Worm (Caenorhabditis elegans): Measurements from ENCODE around the gene Y4C6B.1.

DNA sequence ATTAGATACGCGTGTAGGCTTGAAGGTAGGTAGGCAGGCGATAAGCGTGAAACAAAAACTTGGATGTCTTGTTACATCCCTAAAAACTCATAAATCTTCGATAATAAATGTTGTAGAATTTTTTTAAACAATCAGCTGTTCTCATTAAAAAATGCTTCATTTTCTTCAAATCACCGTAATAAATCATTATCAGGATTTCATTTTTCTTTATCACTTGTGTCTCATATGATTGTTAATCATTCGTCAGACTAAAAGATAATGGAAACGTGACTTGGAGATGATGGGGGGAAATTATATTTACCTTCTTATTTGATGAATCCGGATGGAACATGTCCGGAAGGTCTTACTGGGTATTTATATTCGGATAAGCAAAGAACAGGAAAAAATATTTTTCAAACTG lies 20.8 kb upstream of the Y4C6B.1 start:
- TF ChIP-seq elt-3 (tag; optimal IDR thresholded peaks at IDR 0.05) (no peak), snpc-4 (tag; optimal IDR thresholded peaks at IDR 0.05) (no peak), lin-32 (GFP tag; optimal IDR thresholded peaks at IDR 0.05) (no peak), nhr-237 (tag; optimal IDR thresholded peaks at IDR 0.05) (no peak), unc-62 (GFP tag; optimal IDR thresholded peaks at IDR 0.05) (no peak), lin-13 (tag; optimal IDR thresholded peaks at IDR 0.05) (no peak), blmp-1 (tag; optimal IDR thresholded peaks at IDR 0.05) (no peak)
